Worm (Caenorhabditis elegans): ENCODE measurements around the gene sinh-1.

sinh-1 gene

ce11 chrII:12263971-12264554 is 36.0 kb downstream of the sinh-1 start, which contains the start of gene faxc-1:
TSS of gene faxc-1 (plus strand) at chrII:12264192.
- no peak for TF ChIP-seq dao-5 (tag; optimal IDR thresholded peaks at IDR 0.05)
- no peak for TF ChIP-seq him-1 (tag; optimal IDR thresholded peaks at IDR 0.05)
- no peak for TF ChIP-seq W03F9.2 (tag; optimal IDR thresholded peaks at IDR 0.05)

ce11 chrII:12264847-12265246 is 36.7 kb downstream of the sinh-1 start:
- TF ChIP-seq W03F9.2 (tag; optimal IDR thresholded peaks at IDR 0.05) (no peak), dao-5 (tag; optimal IDR thresholded peaks at IDR 0.05) (no peak), him-1 (tag; optimal IDR thresholded peaks at IDR 0.05) (no peak)

- TF ChIP-seq dao-5 (tag; optimal IDR thresholded peaks at IDR 0.05) (no peak), W03F9.2 (tag; optimal IDR thresholded peaks at IDR 0.05) (no peak), him-1 (tag; optimal IDR thresholded peaks at IDR 0.05) (no peak)
These were observed 38.0 kb downstream of the sinh-1 start, which contains the start of gene tric-1B.1 for ce11 chrII:12266145-12266544. TSS of gene tric-1B.1 (minus strand) at chrII:12266245.

- no peak for TF ChIP-seq W03F9.2 (tag; optimal IDR thresholded peaks at IDR 0.05)
- TF ChIP-seq dao-5 (tag; optimal IDR thresholded peaks at IDR 0.05): no peak
- TF ChIP-seq him-1 (tag; optimal IDR thresholded peaks at IDR 0.05): no peak
These were observed 38.7 kb downstream of the sinh-1 start for ce11 chrII:12266797-12267196.

- TF ChIP-seq him-1 (tag; optimal IDR thresholded peaks at IDR 0.05) (no peak), dao-5 (tag; optimal IDR thresholded peaks at IDR 0.05) (no peak), W03F9.2 (tag; optimal IDR thresholded peaks at IDR 0.05) (no peak)
These were observed 40.8 kb downstream of the sinh-1 start for ce11 chrII:12268857-12269256.

- TF ChIP-seq W03F9.2 (tag; optimal IDR thresholded peaks at IDR 0.05) (no peak), dao-5 (tag; optimal IDR thresholded peaks at IDR 0.05) (no peak), him-1 (tag; optimal IDR thresholded peaks at IDR 0.05) (no peak)
These were observed 46.8 kb downstream of the sinh-1 start, which contains the start of gene Y57A10A.27 for ce11 chrII:12274944-12275343. TSS of gene Y57A10A.27 (minus strand) at chrII:12275044.

ce11 chrII:12278602-12279001 is 50.5 kb downstream of the sinh-1 start:
- TF ChIP-seq dao-5 (tag; optimal IDR thresholded peaks at IDR 0.05) (no peak), W03F9.2 (tag; optimal IDR thresholded peaks at IDR 0.05) (no peak), him-1 (tag; optimal IDR thresholded peaks at IDR 0.05) (no peak)

ce11 chrII:12279259-12279658 is 51.2 kb downstream of the sinh-1 start, which contains the start of the genes tric-1B.2 and Y57A10A.29:
TSS of gene tric-1B.2 (minus strand) at chrII:12279387.
TSS of gene Y57A10A.29 (plus strand) at chrII:12279561.
- TF ChIP-seq dao-5 (tag; optimal IDR thresholded peaks at IDR 0.05) (no peak), W03F9.2 (tag; optimal IDR thresholded peaks at IDR 0.05) (no peak), him-1 (tag; optimal IDR thresholded peaks at IDR 0.05) (no peak)

- TF ChIP-seq dao-5 (tag; optimal IDR thresholded peaks at IDR 0.05): no peak
- TF ChIP-seq him-1 (tag; optimal IDR thresholded peaks at IDR 0.05): no peak
- no peak for TF ChIP-seq W03F9.2 (tag; optimal IDR thresholded peaks at IDR 0.05)
These were observed 52.3 kb downstream of the sinh-1 start, which contains the start of gene ife-5 for ce11 chrII:12280360-12280759. TSS of gene ife-5 (plus strand) at chrII:12280660.

ce11 chrII:12284045-12284444 is 55.9 kb downstream of the sinh-1 start:
- TF ChIP-seq W03F9.2 (tag; optimal IDR thresholded peaks at IDR 0.05): no peak
- TF ChIP-seq him-1 (tag; optimal IDR thresholded peaks at IDR 0.05): no peak
- TF ChIP-seq dao-5 (tag; optimal IDR thresholded peaks at IDR 0.05): no peak

All from whole organism, L4/young adult.